Worm (Caenorhabditis elegans): ENCODE measurements around the gene K07D4.9.

K07D4.9 gene

ce11 chrII:3992029-3992428, 36.3 kb upstream of the K07D4.9 start:
- TF ChIP-seq ceh-36 (tag; optimal IDR thresholded peaks at IDR 0.05) (no peak), hmbx-1 (tag; optimal IDR thresholded peaks at IDR 0.05) (no peak), scrt-1 (GFP tag; IDR thresholded peaks at IDR 0.05) (no peak), flt-1 (GFP tag; IDR thresholded peaks at IDR 0.05) (no peak), tra-4 (tag; optimal IDR thresholded peaks at IDR 0.05) (no peak), tbx-11 (GFP tag; IDR thresholded peaks at IDR 0.05) (no peak), hmg-4 (GFP tag; optimal IDR thresholded peaks at IDR 0.05) (no peak), hnd-1 (tag; optimal IDR thresholded peaks at IDR 0.05) (no peak), ceh-13 (GFP tag; optimal IDR thresholded peaks at IDR 0.05) (no peak), sea-1 (GFP tag; conservative IDR thresholded peaks at IDR 0.05) (no peak), pes-1 (GFP tag; IDR thresholded peaks at IDR 0.05) (no peak)

- TF ChIP-seq ceh-36 (tag; optimal IDR thresholded peaks at IDR 0.05) (no peak), tra-4 (tag; optimal IDR thresholded peaks at IDR 0.05) (no peak), sea-1 (GFP tag; conservative IDR thresholded peaks at IDR 0.05) (no peak), hmg-4 (GFP tag; optimal IDR thresholded peaks at IDR 0.05) (no peak), pes-1 (GFP tag; IDR thresholded peaks at IDR 0.05) (no peak), hmbx-1 (tag; optimal IDR thresholded peaks at IDR 0.05) (no peak), ceh-13 (GFP tag; optimal IDR thresholded peaks at IDR 0.05) (no peak), flt-1 (GFP tag; IDR thresholded peaks at IDR 0.05) (no peak), tbx-11 (GFP tag; IDR thresholded peaks at IDR 0.05) (no peak), tbx-37 (GFP tag; conservative IDR thresholded peaks at IDR 0.05) (no peak), aly-1 (tag; optimal IDR thresholded peaks at IDR 0.05) (no peak), B0310.2 (tag; optimal IDR thresholded peaks at IDR 0.05) (no peak), ama-1 (optimal IDR thresholded peaks at IDR 0.05) (no peak), F13C5.2 (tag; optimal IDR thresholded peaks at IDR 0.05) (no peak), hnd-1 (tag; optimal IDR thresholded peaks at IDR 0.05) (no peak), scrt-1 (GFP tag; IDR thresholded peaks at IDR 0.05) (no peak)
These were observed 35.6 kb upstream of the K07D4.9 start, which contains the start of gene Y14H12A.1 for ce11 chrII:3992660-3993245. TSS of gene Y14H12A.1 (plus strand) at chrII:3993195.

ce11 chrII:3996005-3996404, 32.4 kb upstream of the K07D4.9 start, which contains the start of gene clc-22:
TSS of gene clc-22 (minus strand) at chrII:3996075.
- no peak for TF ChIP-seq ets-7 (tag; optimal IDR thresholded peaks at IDR 0.05)
- TF ChIP-seq ceh-13 (GFP tag; optimal IDR thresholded peaks at IDR 0.05), result no peak
- TF ChIP-seq ama-1 (optimal IDR thresholded peaks at IDR 0.05), result no peak
- TF ChIP-seq F13C5.2 (tag; optimal IDR thresholded peaks at IDR 0.05), result no peak
- TF ChIP-seq sea-1 (GFP tag; conservative IDR thresholded peaks at IDR 0.05), result no peak
- no peak for TF ChIP-seq flt-1 (GFP tag; IDR thresholded peaks at IDR 0.05)
- no peak for TF ChIP-seq B0310.2 (tag; optimal IDR thresholded peaks at IDR 0.05)
- no peak for TF ChIP-seq hmg-4 (GFP tag; optimal IDR thresholded peaks at IDR 0.05)
- no peak for TF ChIP-seq hmbx-1 (tag; optimal IDR thresholded peaks at IDR 0.05)
- TF ChIP-seq hnd-1 (tag; optimal IDR thresholded peaks at IDR 0.05), result no peak
- TF ChIP-seq tra-4 (tag; optimal IDR thresholded peaks at IDR 0.05), result no peak
- no peak for TF ChIP-seq tbx-37 (GFP tag; conservative IDR thresholded peaks at IDR 0.05)
- no peak for TF ChIP-seq scrt-1 (GFP tag; IDR thresholded peaks at IDR 0.05)

- TF ChIP-seq F13C5.2 (tag; optimal IDR thresholded peaks at IDR 0.05), result peak; percentile 25
- TF ChIP-seq ama-1 (optimal IDR thresholded peaks at IDR 0.05), result no peak
- no peak for TF ChIP-seq aly-1 (tag; optimal IDR thresholded peaks at IDR 0.05)
- no peak for TF ChIP-seq hnd-1 (tag; optimal IDR thresholded peaks at IDR 0.05)
- TF ChIP-seq tbx-11 (GFP tag; IDR thresholded peaks at IDR 0.05), result no peak
- TF ChIP-seq B0310.2 (tag; optimal IDR thresholded peaks at IDR 0.05), result no peak
- no peak for TF ChIP-seq ceh-13 (GFP tag; optimal IDR thresholded peaks at IDR 0.05)
- no peak for TF ChIP-seq tbx-37 (GFP tag; conservative IDR thresholded peaks at IDR 0.05)
- no peak for TF ChIP-seq pes-1 (GFP tag; IDR thresholded peaks at IDR 0.05)
- no peak for TF ChIP-seq ceh-36 (tag; optimal IDR thresholded peaks at IDR 0.05)
- no peak for TF ChIP-seq flt-1 (GFP tag; IDR thresholded peaks at IDR 0.05)
- TF ChIP-seq hmg-4 (GFP tag; optimal IDR thresholded peaks at IDR 0.05), result peak; percentile 54
- TF ChIP-seq sea-1 (GFP tag; conservative IDR thresholded peaks at IDR 0.05), result no peak
- peak; percentile 63; the same call in 1 of the 2 replicates for TF ChIP-seq scrt-1 (GFP tag; IDR thresholded peaks at IDR 0.05)
- TF ChIP-seq tra-4 (tag; optimal IDR thresholded peaks at IDR 0.05), result no peak
- no peak for TF ChIP-seq ets-7 (tag; optimal IDR thresholded peaks at IDR 0.05)
- no peak for TF ChIP-seq hmbx-1 (tag; optimal IDR thresholded peaks at IDR 0.05)
These were observed 28.8 kb upstream of the K07D4.9 start for ce11 chrII:3999537-3999936.

ce11 chrII:4000430-4000829, 27.9 kb upstream of the K07D4.9 start:
- TF ChIP-seq ceh-36 (tag; optimal IDR thresholded peaks at IDR 0.05), result no peak
- TF ChIP-seq tbx-37 (GFP tag; conservative IDR thresholded peaks at IDR 0.05), result no peak
- no peak for TF ChIP-seq scrt-1 (GFP tag; IDR thresholded peaks at IDR 0.05)
- TF ChIP-seq tra-4 (tag; optimal IDR thresholded peaks at IDR 0.05), result no peak
- TF ChIP-seq ceh-13 (GFP tag; optimal IDR thresholded peaks at IDR 0.05), result no peak
- no peak for TF ChIP-seq B0310.2 (tag; optimal IDR thresholded peaks at IDR 0.05)
- no peak for TF ChIP-seq ets-7 (tag; optimal IDR thresholded peaks at IDR 0.05)
- TF ChIP-seq hmbx-1 (tag; optimal IDR thresholded peaks at IDR 0.05), result no peak
- no peak for TF ChIP-seq hnd-1 (tag; optimal IDR thresholded peaks at IDR 0.05)
- TF ChIP-seq aly-1 (tag; optimal IDR thresholded peaks at IDR 0.05), result no peak

ce11 chrII:4002134-4002533, 26.2 kb upstream of the K07D4.9 start:
- TF ChIP-seq ceh-13 (GFP tag; optimal IDR thresholded peaks at IDR 0.05), result no peak
- TF ChIP-seq pes-1 (GFP tag; IDR thresholded peaks at IDR 0.05), result no peak

ce11 chrII:4004614-4005013, 23.8 kb upstream of the K07D4.9 start, which contains the start of gene ephx-1:
TSS of gene ephx-1 (plus strand) at chrII:4004914.
- no peak for TF ChIP-seq B0310.2 (tag; optimal IDR thresholded peaks at IDR 0.05)
- no peak for TF ChIP-seq F13C5.2 (tag; optimal IDR thresholded peaks at IDR 0.05)
- TF ChIP-seq sea-1 (GFP tag; conservative IDR thresholded peaks at IDR 0.05), result no peak
- no peak for TF ChIP-seq pes-1 (GFP tag; IDR thresholded peaks at IDR 0.05)
- TF ChIP-seq aly-1 (tag; optimal IDR thresholded peaks at IDR 0.05), result no peak
- TF ChIP-seq scrt-1 (GFP tag; IDR thresholded peaks at IDR 0.05), result no peak
- no peak for TF ChIP-seq tra-4 (tag; optimal IDR thresholded peaks at IDR 0.05)
- no peak for TF ChIP-seq ama-1 (optimal IDR thresholded peaks at IDR 0.05)
- no peak for TF ChIP-seq tbx-11 (GFP tag; IDR thresholded peaks at IDR 0.05)
- TF ChIP-seq flt-1 (GFP tag; IDR thresholded peaks at IDR 0.05), result no peak
- no peak for TF ChIP-seq hnd-1 (tag; optimal IDR thresholded peaks at IDR 0.05)
- no peak for TF ChIP-seq hmbx-1 (tag; optimal IDR thresholded peaks at IDR 0.05)
- no peak for TF ChIP-seq ceh-36 (tag; optimal IDR thresholded peaks at IDR 0.05)
- no peak for TF ChIP-seq hmg-4 (GFP tag; optimal IDR thresholded peaks at IDR 0.05)
- no peak for TF ChIP-seq ets-7 (tag; optimal IDR thresholded peaks at IDR 0.05)
- no peak for TF ChIP-seq tbx-37 (GFP tag; conservative IDR thresholded peaks at IDR 0.05)
- TF ChIP-seq ceh-13 (GFP tag; optimal IDR thresholded peaks at IDR 0.05), result no peak
